Worm (Caenorhabditis elegans) whole organism, young adult: Measurements from ENCODE around the gene C01G12.16.

Experiments
- B0019.2 ChIP-seq: fragments of 200-800 bp; sonication (Bioruptor generic); conservative IDR thresholded peaks from 2 replicates; pipeline ENCODE4 v1.3.6; 2022; ENCODE audit warnings: missing genetic modification reagents, missing genetic modification characterization, missing compliant biosample characterization
- F33H1.4 ChIP-seq: fragments of 200-800 bp; sonication (Bioruptor generic); IDR thresholded peaks from 2 replicates; pipeline ENCODE4 v1.3.6; 2022; ENCODE audit warnings: missing genetic modification reagents, missing genetic modification characterization, missing compliant biosample characterization
- F49E8.2 ChIP-seq: sonication (generic microtip); optimal IDR thresholded peaks from 3 replicates; lab custom pipeline; 2017; ENCODE audit warnings: missing genetic modification characterization, mild to moderate bottlenecking, missing compliant biosample characterization, antibody characterized with exemption, moderate library complexity; ENCODE audit not compliant: insufficient read depth
- aptf-3 ChIP-seq: fragments of 200-800 bp; sonication (Bioruptor generic); IDR thresholded peaks from 2 replicates; pipeline ENCODE4 v1.3.6; 2022; ENCODE audit warnings: missing genetic modification characterization, missing compliant biosample characterization
- ccch-3 ChIP-seq: fragments of 200-800 bp; sonication (Bioruptor generic); optimal IDR thresholded peaks from 2 replicates; lab custom pipeline; 2018; ENCODE audit warnings: mild to moderate bottlenecking, missing genetic modification characterization, missing compliant biosample characterization
- hmg-20 ChIP-seq: fragments of 200-800 bp; sonication (Bioruptor generic); IDR thresholded peaks from 2 replicates; pipeline ENCODE4 v1.3.6; 2022; ENCODE audit warnings: missing genetic modification reagents, missing genetic modification characterization, missing compliant biosample characterization
- lir-1 ChIP-seq: fragments of 200-800 bp; sonication (Bioruptor generic); conservative IDR thresholded peaks from 2 replicates; pipeline ENCODE4 v1.3.6; 2022; ENCODE audit warnings: missing genetic modification reagents, missing genetic modification characterization, missing compliant biosample characterization
- madf-10 ChIP-seq: sonication (generic microtip); optimal IDR thresholded peaks from 2 replicates; lab custom pipeline; 2016; ENCODE audit warnings: mild to moderate bottlenecking, missing genetic modification characterization, missing compliant biosample characterization
- nfya-1 ChIP-seq: sonication (generic microtip); optimal IDR thresholded peaks from 2 replicates; lab custom pipeline; 2017; ENCODE audit warnings: antibody characterized with exemption, missing compliant biosample characterization, missing genetic modification characterization, borderline replicate concordance; ENCODE audit not compliant: insufficient read depth
- pha-4 ChIP-seq: fragments of 150-350 bp; sonication (generic microtip); optimal IDR thresholded peaks from 2 replicates; lab custom pipeline; 2014; ENCODE audit warnings: missing biosample characterization, missing genetic modification reagents, missing genetic modification characterization

ce11 chrIII:4168665-4169064, 7.6 kb downstream of the C01G12.16 start, which contains the start of gene ccdc-55:
- TF ChIP-seq pha-4 (tag; lab: Kevin White, UChicago) (no peak), lir-1 (GFP tag; lab: Robert Waterston, UW) (no peak), nfya-1 (no peak), hmg-20 (no peak), madf-10 (no peak), B0019.2 (GFP tag; lab: Robert Waterston, UW) (no peak), F33H1.4 (GFP tag; lab: Robert Waterston, UW) (no peak), F49E8.2 (no peak), aptf-3 (GFP tag; lab: Robert Waterston, UW) (no peak), ccch-3 (GFP tag; lab: Kevin White, UChicago) (no peak)
